Worm (Caenorhabditis elegans) whole organism, young adult: Measurements from ENCODE around the gene ugt-58.

Experiments
- B0035.1 ChIP-seq: sonication (generic microtip); optimal IDR thresholded peaks from 2 replicates; lab custom pipeline; 2016; ENCODE audit warnings: missing genetic modification characterization, mild to moderate bottlenecking, missing compliant biosample characterization, missing genotype, missing genetic modification reagents
- B0336.3 ChIP-seq: fragments of 200-800 bp; sonication (Bioruptor generic); IDR thresholded peaks from 2 replicates; pipeline ENCODE4 v1.3.6; 2022; ENCODE audit warnings: missing genetic modification characterization, missing compliant biosample characterization
- C06A6.2 ChIP-seq: fragments of 200-800 bp; sonication (Bioruptor generic); conservative IDR thresholded peaks from 2 replicates; pipeline ENCODE4 v1.3.6; 2022; ENCODE audit warnings: missing genetic modification characterization, missing compliant biosample characterization
- C17E4.6 ChIP-seq: fragments of 200-800 bp; sonication (Bioruptor generic); IDR thresholded peaks from 2 replicates; pipeline ENCODE4 v1.3.6; 2022; ENCODE audit warnings: missing genetic modification reagents, missing genetic modification characterization, missing compliant biosample characterization
- F37B4.10 ChIP-seq: fragments of 200-800 bp; sonication (Bioruptor generic); IDR thresholded peaks from 2 replicates; pipeline ENCODE4 v1.3.6; 2022; ENCODE audit warnings: missing genetic modification characterization, missing compliant biosample characterization
- F52B5.7 ChIP-seq: sonication (generic microtip); optimal IDR thresholded peaks from 2 replicates; lab custom pipeline; 2016; ENCODE audit warnings: mild to moderate bottlenecking, missing genetic modification characterization, missing compliant biosample characterization
- F57A8.1 ChIP-seq: fragments of 200-800 bp; sonication (Bioruptor generic); optimal IDR thresholded peaks from 2 replicates; lab custom pipeline; 2018; ENCODE audit warnings: mild to moderate bottlenecking, missing genetic modification characterization, moderate library complexity, missing compliant biosample characterization
- F57C9.4 ChIP-seq: sonication (generic microtip); optimal IDR thresholded peaks from 2 replicates; lab custom pipeline; 2017; ENCODE audit warnings: mild to moderate bottlenecking, missing genetic modification characterization, missing compliant biosample characterization
- K11D2.4 ChIP-seq: fragments of 200-800 bp; sonication (Bioruptor generic); IDR thresholded peaks from 2 replicates; pipeline ENCODE4 v1.3.6; 2022; ENCODE audit warnings: missing genetic modification reagents, missing genetic modification characterization, missing compliant biosample characterization
- Y67H2A.10 ChIP-seq: fragments of 200-800 bp; sonication (Bioruptor generic); conservative IDR thresholded peaks from 2 replicates; pipeline ENCODE4 v1.3.6; 2022; ENCODE audit warnings: missing genetic modification reagents, missing genetic modification characterization, missing compliant biosample characterization
- Y95B8A.8 ChIP-seq: fragments of 200-800 bp; sonication (Bioruptor generic); IDR thresholded peaks from 2 replicates; pipeline ENCODE4 v1.3.6; 2022; ENCODE audit warnings: missing genetic modification reagents, missing genetic modification characterization, missing compliant biosample characterization
- ama-1 ChIP-seq, 3 experiments: fragments of 150-350 bp in 1 of 3; sonication (generic microtip) in 2 of 3; optimal IDR thresholded peaks; 2 replicates each; lab custom pipeline; 2014 to 2018; ENCODE audit warnings: missing biosample characterization in 2 of 3, missing genetic modification characterization in 2 of 3, missing genetic modification reagents in 2 of 3
- aptf-3 ChIP-seq: fragments of 200-800 bp; sonication (Bioruptor generic); IDR thresholded peaks from 2 replicates; pipeline ENCODE4 v1.3.6; 2022; ENCODE audit warnings: missing genetic modification characterization, missing compliant biosample characterization
- cebp-1 ChIP-seq, 2 experiments: fragments of 200-800 bp in 1 of 2; sonication (Bioruptor generic) in 1 of 2; sonication (generic microtip) in 1 of 2; IDR thresholded peaks in 1 of 2; optimal IDR thresholded peaks in 1 of 2; 2 replicates each; pipeline versions ENCODE4 v1.3.6 to Lab custom; 2017 to 2022; ENCODE audit warnings: missing compliant biosample characterization in 2 of 2, missing genetic modification characterization in 2 of 2, mild to moderate bottlenecking in 1 of 2, missing genetic modification reagents in 1 of 2, moderate library complexity in 1 of 2
- cebp-2 ChIP-seq: fragments of 200-800 bp; sonication (Bioruptor generic); IDR thresholded peaks from 2 replicates; pipeline ENCODE4 v1.3.6; 2022; ENCODE audit warnings: missing genetic modification characterization, missing compliant biosample characterization
- chd-7 ChIP-seq: sonication (generic microtip); optimal IDR thresholded peaks from 2 replicates; lab custom pipeline; 2016; ENCODE audit warnings: mild to moderate bottlenecking, missing genetic modification characterization, moderate library complexity, missing compliant biosample characterization
- die-1 ChIP-seq: sonication (generic microtip); optimal IDR thresholded peaks from 2 replicates; lab custom pipeline; 2016; ENCODE audit warnings: missing genotype, mild to moderate bottlenecking, missing genetic modification characterization, missing compliant biosample characterization
- dox-1 ChIP-seq: fragments of 200-800 bp; sonication (Bioruptor generic); IDR thresholded peaks from 2 replicates; pipeline ENCODE4 v1.3.6; 2022; ENCODE audit warnings: missing genetic modification reagents, missing genetic modification characterization, missing compliant biosample characterization
- dpff-1 ChIP-seq: sonication (generic microtip); optimal IDR thresholded peaks from 2 replicates; lab custom pipeline; 2017; ENCODE audit warnings: mild to moderate bottlenecking, missing genetic modification characterization, missing compliant biosample characterization
- egl-18 ChIP-seq: fragments of 200-800 bp; sonication (Bioruptor generic); IDR thresholded peaks from 2 replicates; pipeline ENCODE4 v1.3.6; 2022; ENCODE audit warnings: missing genetic modification reagents, missing genetic modification characterization, missing compliant biosample characterization
- ekl-4 ChIP-seq: fragments of 200-800 bp; sonication (Bioruptor generic); IDR thresholded peaks from 2 replicates; pipeline ENCODE4 v1.3.6; 2022; ENCODE audit warnings: missing genetic modification reagents, missing genetic modification characterization, missing compliant biosample characterization
- hmg-1.2 ChIP-seq: fragments of 200-800 bp; sonication (Bioruptor generic); IDR thresholded peaks from 2 replicates; pipeline ENCODE4 v1.3.6; 2022; ENCODE audit warnings: missing genetic modification reagents, missing genetic modification characterization, missing compliant biosample characterization
- lag-1 ChIP-seq: fragments of 200-800 bp; sonication (Bioruptor generic); IDR thresholded peaks from 2 replicates; pipeline ENCODE4 v1.3.6; 2022; ENCODE audit warnings: missing genetic modification reagents, missing genetic modification characterization, missing compliant biosample characterization
- let-607 ChIP-seq, 2 experiments: fragments of 200-800 bp in 1 of 2; sonication (Bioruptor generic) in 1 of 2; sonication (generic microtip) in 1 of 2; optimal IDR thresholded peaks; 2 replicates each; lab custom pipeline; 2016 to 2018; ENCODE audit warnings: mild to moderate bottlenecking in 2 of 2, missing compliant biosample characterization in 2 of 2, missing genetic modification characterization in 2 of 2, moderate library complexity in 2 of 2, missing genotype in 1 of 2
- lin-35 ChIP-seq, 3 experiments: fragments of 150-350 bp in 2 of 3; sonication (generic microtip) in 1 of 3; optimal IDR thresholded peaks; 2 replicates each; lab custom pipeline; 2014 to 2018; ENCODE audit warnings: missing biosample characterization in 3 of 3, missing genetic modification characterization in 3 of 3, missing genetic modification reagents in 3 of 3
- lsl-1 ChIP-seq: fragments of 200-800 bp; sonication (Bioruptor generic); optimal IDR thresholded peaks from 2 replicates; lab custom pipeline; 2018; ENCODE audit warnings: mild to moderate bottlenecking, missing genetic modification characterization, moderate library complexity, missing compliant biosample characterization
- madf-6 ChIP-seq: fragments of 200-800 bp; sonication (Bioruptor generic); IDR thresholded peaks from 2 replicates; pipeline ENCODE4 v1.3.6; 2022; ENCODE audit warnings: missing genetic modification reagents, missing genetic modification characterization, missing compliant biosample characterization
- mcd-1 ChIP-seq: fragments of 200-800 bp; sonication (Bioruptor generic); IDR thresholded peaks from 2 replicates; pipeline ENCODE4 v1.3.6; 2022; ENCODE audit warnings: missing genetic modification reagents, missing genetic modification characterization, missing compliant biosample characterization
- nfyb-1 ChIP-seq: fragments of 200-800 bp; sonication (Bioruptor generic); IDR thresholded peaks from 2 replicates; pipeline ENCODE4 v1.3.6; 2022; ENCODE audit warnings: missing genetic modification reagents, missing genetic modification characterization, missing compliant biosample characterization
- nhr-120 ChIP-seq: fragments of 200-800 bp; sonication (Bioruptor generic); IDR thresholded peaks from 2 replicates; pipeline ENCODE4 v1.3.6; 2022; ENCODE audit warnings: missing genetic modification characterization, missing compliant biosample characterization
- pha-4 ChIP-seq: fragments of 150-350 bp; sonication (generic microtip); optimal IDR thresholded peaks from 2 replicates; lab custom pipeline; 2014; ENCODE audit warnings: missing biosample characterization, missing genetic modification reagents, missing genetic modification characterization
- repo-1 ChIP-seq: sonication (generic microtip); optimal IDR thresholded peaks from 2 replicates; lab custom pipeline; 2017; ENCODE audit warnings: mild to moderate bottlenecking, missing genetic modification characterization, missing compliant biosample characterization
- rpc-1 ChIP-seq, 2 experiments: fragments of 150-350 bp in 1 of 2; sonication (generic microtip) in 1 of 2; optimal IDR thresholded peaks; 2 replicates each; lab custom pipeline; 2014 to 2018; ENCODE audit warnings: missing biosample characterization in 1 of 2, missing genetic modification characterization in 1 of 2, missing genetic modification reagents in 1 of 2, missing genotype in 1 of 2
- sdz-38 ChIP-seq: sonication (generic microtip); optimal IDR thresholded peaks from 2 replicates; lab custom pipeline; 2016; ENCODE audit warnings: missing genotype, missing genetic modification characterization, missing compliant biosample characterization
- sea-2 ChIP-seq: fragments of 200-800 bp; sonication (Bioruptor generic); IDR thresholded peaks from 2 replicates; pipeline ENCODE4 v1.3.6; 2022; ENCODE audit warnings: missing genetic modification characterization, missing compliant biosample characterization
- snpc-1.1 ChIP-seq: sonication (generic microtip); optimal IDR thresholded peaks from 2 replicates; lab custom pipeline; 2017; ENCODE audit warnings: missing genetic modification characterization, mild to moderate bottlenecking, missing compliant biosample characterization, antibody characterized with exemption, moderate library complexity, missing genotype, missing genetic modification reagents; ENCODE audit not compliant: insufficient read depth
- snpc-1.3 ChIP-seq: sonication (generic microtip); optimal IDR thresholded peaks from 2 replicates; lab custom pipeline; 2017; ENCODE audit warnings: missing genetic modification characterization, mild to moderate bottlenecking, missing compliant biosample characterization, antibody characterized with exemption, moderate library complexity, missing genotype, missing genetic modification reagents; ENCODE audit not compliant: insufficient read depth
- snpc-3.4 ChIP-seq: sonication (generic microtip); optimal IDR thresholded peaks from 2 replicates; lab custom pipeline; 2017; ENCODE audit warnings: missing genetic modification characterization, mild to moderate bottlenecking, missing compliant biosample characterization, antibody characterized with exemption, moderate library complexity, missing genotype, missing genetic modification reagents
- snpc-4 ChIP-seq, 5 experiments: fragments of 150-350 bp in 1 of 5; sonication (generic microtip) in 4 of 5; optimal IDR thresholded peaks; 2 replicates each; lab custom pipeline; 2014 to 2018; ENCODE audit warnings: missing genetic modification characterization in 5 of 5, missing biosample characterization in 3 of 5, antibody characterized with exemption in 2 of 5, mild to moderate bottlenecking in 2 of 5, missing compliant biosample characterization in 2 of 5, missing genotype in 2 of 5, moderate library complexity in 2 of 5, missing genetic modification reagents in 1 of 5
- tbp1 ChIP-seq: fragments of 200-800 bp; sonication (Bioruptor generic); optimal IDR thresholded peaks from 2 replicates; lab custom pipeline; 2018; ENCODE audit warnings: mild to moderate bottlenecking, missing genetic modification characterization, missing compliant biosample characterization
- tlf-1 ChIP-seq: fragments of 200-800 bp; sonication (Bioruptor generic); optimal IDR thresholded peaks from 2 replicates; lab custom pipeline; 2018; ENCODE audit warnings: mild to moderate bottlenecking, missing genetic modification characterization, missing compliant biosample characterization
- zfh-2 ChIP-seq: fragments of 200-800 bp; sonication (Bioruptor generic); conservative IDR thresholded peaks from 2 replicates; pipeline ENCODE4 v1.3.6; 2022; ENCODE audit warnings: missing genetic modification reagents, missing genetic modification characterization, missing compliant biosample characterization
- ztf-28 ChIP-seq: fragments of 200-800 bp; sonication (Bioruptor generic); IDR thresholded peaks from 2 replicates; pipeline ENCODE4 v1.3.6; 2022; ENCODE audit warnings: missing genetic modification reagents, missing genetic modification characterization, missing compliant biosample characterization
- ztf-6 ChIP-seq: fragments of 200-800 bp; sonication (Bioruptor generic); IDR thresholded peaks from 2 replicates; pipeline ENCODE4 v1.3.6; 2022; ENCODE audit warnings: missing genetic modification reagents, missing genetic modification characterization, missing compliant biosample characterization

ugt-58 gene

DNA sequence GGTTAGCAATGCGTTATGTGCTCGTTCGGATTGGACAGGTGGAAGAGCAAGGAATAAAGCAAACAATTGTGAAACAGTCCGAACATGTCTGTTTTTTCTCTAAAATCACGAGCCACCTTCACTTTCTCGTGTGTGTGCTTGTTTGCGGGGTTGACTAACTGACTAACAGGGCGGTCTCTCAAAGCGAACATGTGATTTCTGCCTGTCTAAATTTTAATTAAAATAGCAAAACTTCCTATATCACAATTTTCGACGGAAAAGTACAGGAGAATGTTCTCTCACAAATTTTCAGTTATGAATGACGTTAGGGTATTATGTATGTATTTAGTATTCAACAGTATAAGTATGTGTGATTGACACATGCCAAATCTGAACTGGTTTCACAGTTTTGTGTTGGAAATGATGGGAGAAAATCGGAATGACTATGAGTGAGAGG is 35.3 kb upstream of the ugt-58 start (continued):
- 0 out of 2 replicates have a peak, but pooled peaks have one; percentile 25 for TF ChIP-seq B0336.3 (GFP tag; lab: Robert Waterston, UW)
- no peak for TF ChIP-seq F57C9.4 (tag; lab: Kevin White, UChicago)
- no peak for TF ChIP-seq aptf-3 (GFP tag; lab: Robert Waterston, UW)
- TF ChIP-seq lin-35 (GFP tag; optimal IDR thresholded peaks at IDR 0.05; lab: Kevin White, UChicago) = no peak
- no peak for TF ChIP-seq B0035.1 (tag; lab: Kevin White, UChicago)
- no peak for TF ChIP-seq snpc-1.1 (tag; lab: Kevin White, UChicago)
- TF ChIP-seq let-607 (tag; optimal IDR thresholded peaks at IDR 0.05; lab: Kevin White, UChicago) = peak; percentile 95 to 97
- TF ChIP-seq lsl-1 = no peak
- TF ChIP-seq lag-1 = no peak
- TF ChIP-seq zfh-2 (GFP tag; lab: Robert Waterston, UW) = no peak
- TF ChIP-seq F52B5.7 = no peak
- no peak for TF ChIP-seq F37B4.10 (GFP tag; lab: Robert Waterston, UW)

DNA sequence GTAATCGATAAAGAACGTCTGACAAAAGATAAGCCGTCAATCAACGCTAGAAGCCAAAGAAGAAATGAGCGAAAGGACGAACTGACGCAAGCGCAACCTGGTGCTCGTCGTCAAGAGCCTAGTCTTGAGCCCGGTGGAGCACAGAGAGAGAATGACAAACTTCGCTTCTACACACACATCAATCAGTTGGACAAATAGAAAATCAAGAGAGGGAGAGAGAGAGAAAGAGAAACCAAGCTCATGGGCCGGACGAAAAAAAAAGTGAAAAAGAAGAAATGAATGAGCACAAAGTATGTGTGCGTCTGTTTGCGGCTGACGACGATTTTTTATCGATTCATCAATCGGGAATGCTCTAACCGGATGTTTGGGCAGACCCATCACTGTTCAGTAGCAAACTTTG is 34.5 kb upstream of the ugt-58 start:
- no peak for TF ChIP-seq F57A8.1 (GFP tag; lab: Kevin White, UChicago)
- TF ChIP-seq K11D2.4 = no peak
- TF ChIP-seq cebp-2 (GFP tag; lab: Robert Waterston, UW) = no peak
- no peak for TF ChIP-seq ztf-28
- no peak for TF ChIP-seq repo-1 (tag; lab: Kevin White, UChicago)
- no peak for TF ChIP-seq egl-18 (GFP tag; lab: Robert Waterston, UW)
- TF ChIP-seq snpc-1.3 (tag; lab: Kevin White, UChicago) = no peak
- TF ChIP-seq F37B4.10 (GFP tag; lab: Robert Waterston, UW) = no peak
- TF ChIP-seq snpc-4 (GFP tag; optimal IDR thresholded peaks at IDR 0.05; lab: Kevin White, UChicago) = no peak
- TF ChIP-seq snpc-4 (tag; optimal IDR thresholded peaks at IDR 0.05; lab: Kevin White, UChicago) = no peak
- no peak for TF ChIP-seq rpc-1 (optimal IDR thresholded peaks at IDR 0.05; lab: Kevin White, UChicago)
- no peak for TF ChIP-seq rpc-1 (tag; optimal IDR thresholded peaks at IDR 0.05; lab: Kevin White, UChicago)
- TF ChIP-seq mcd-1 (GFP tag; lab: Robert Waterston, UW) = 0 out of 2 replicates have a peak, but pooled peaks have one; percentile 35
- TF ChIP-seq nhr-120 = no peak
- TF ChIP-seq nfyb-1 (GFP tag; lab: Robert Waterston, UW) = no peak
- TF ChIP-seq pha-4 (tag; lab: Kevin White, UChicago) = peak; percentile 43
- TF ChIP-seq madf-6 (GFP tag; lab: Robert Waterston, UW) = no peak
- peak; percentile 33 for TF ChIP-seq ama-1 (optimal IDR thresholded peaks at IDR 0.05; lab: Kevin White, UChicago)
- TF ChIP-seq ama-1 (GFP tag; optimal IDR thresholded peaks at IDR 0.05; lab: Kevin White, UChicago) = no peak
- no peak for TF ChIP-seq sdz-38
- no peak for TF ChIP-seq die-1 (tag; lab: Kevin White, UChicago)
- TF ChIP-seq hmg-1.2 = peak; percentile 14; the same call in 1 of the 2 replicates
- TF ChIP-seq tlf-1 (GFP tag; lab: Kevin White, UChicago) = no peak
- TF ChIP-seq C06A6.2 (GFP tag; lab: Robert Waterston, UW) = no peak
- no peak for TF ChIP-seq cebp-1 (GFP tag; IDR thresholded peaks at IDR 0.05; lab: Robert Waterston, UW)
- TF ChIP-seq cebp-1 (tag; optimal IDR thresholded peaks at IDR 0.05; lab: Kevin White, UChicago) = no peak
- TF ChIP-seq snpc-3.4 = no peak
- 0 out of 2 replicates have a peak, but pooled peaks have one; percentile 14 for TF ChIP-seq dox-1 (GFP tag; lab: Robert Waterston, UW)
- peak; percentile 41 for TF ChIP-seq zfh-2 (GFP tag; lab: Robert Waterston, UW)
- TF ChIP-seq ekl-4 (GFP tag; lab: Robert Waterston, UW) = peak; percentile 27; the same call in 1 of the 2 replicates
- TF ChIP-seq sea-2 (GFP tag; lab: Robert Waterston, UW) = no peak
- no peak for TF ChIP-seq let-607 (tag; optimal IDR thresholded peaks at IDR 0.05; lab: Kevin White, UChicago)
- TF ChIP-seq Y95B8A.8 (GFP tag; lab: Robert Waterston, UW) = no peak
- TF ChIP-seq Y67H2A.10 (GFP tag; lab: Robert Waterston, UW) = no peak
- TF ChIP-seq C17E4.6 = no peak
- TF ChIP-seq tbp1 = no peak
- TF ChIP-seq ztf-6 (GFP tag; lab: Robert Waterston, UW) = no peak
- no peak for TF ChIP-seq dpff-1 (tag; lab: Kevin White, UChicago)
- no peak for TF ChIP-seq chd-7
